Worm (Caenorhabditis elegans) whole organism, young adult: ENCODE results near the gene cogc-2.

ENCODE experiments used
- B0019.2 ChIP-seq: fragments of 200-800 bp; sonication (Bioruptor generic); conservative IDR thresholded peaks from 2 replicates; pipeline ENCODE4 v1.3.6; 2022; ENCODE audit warnings: missing genetic modification reagents, missing genetic modification characterization, missing compliant biosample characterization
- B0035.1 ChIP-seq: sonication (generic microtip); optimal IDR thresholded peaks from 2 replicates; lab custom pipeline; 2016; ENCODE audit warnings: missing genetic modification characterization, mild to moderate bottlenecking, missing compliant biosample characterization, missing genotype, missing genetic modification reagents
- B0261.1 ChIP-seq: sonication (generic microtip); optimal IDR thresholded peaks from 2 replicates; lab custom pipeline; 2016; ENCODE audit warnings: mild to moderate bottlenecking, missing genetic modification characterization, moderate library complexity, missing compliant biosample characterization
- D2030.7 ChIP-seq: fragments of 200-800 bp; sonication (Bioruptor generic); IDR thresholded peaks from 2 replicates; pipeline ENCODE4 v1.3.6; 2022; ENCODE audit warnings: missing genetic modification reagents, missing genetic modification characterization, missing compliant biosample characterization
- F22D6.2 ChIP-seq: sonication (generic microtip); optimal IDR thresholded peaks from 2 replicates; lab custom pipeline; 2016; ENCODE audit warnings: mild to moderate bottlenecking, missing genetic modification characterization, missing compliant biosample characterization
- F23B12.7 ChIP-seq: sonication (generic microtip); optimal IDR thresholded peaks from 2 replicates; lab custom pipeline; 2017; ENCODE audit warnings: missing genetic modification characterization, mild to moderate bottlenecking, missing compliant biosample characterization, antibody characterized with exemption, moderate library complexity; ENCODE audit not compliant: insufficient read depth
- F49E8.2 ChIP-seq: sonication (generic microtip); optimal IDR thresholded peaks from 3 replicates; lab custom pipeline; 2017; ENCODE audit warnings: missing genetic modification characterization, mild to moderate bottlenecking, missing compliant biosample characterization, antibody characterized with exemption, moderate library complexity; ENCODE audit not compliant: insufficient read depth
- F55B11.4 ChIP-seq: sonication (generic microtip); optimal IDR thresholded peaks from 2 replicates; lab custom pipeline; 2016; ENCODE audit warnings: missing compliant biosample characterization, missing genetic modification characterization, borderline replicate concordance; ENCODE audit not compliant: insufficient read depth
- Y79H2A.3 ChIP-seq: fragments of 200-800 bp; sonication (Bioruptor generic); conservative IDR thresholded peaks from 2 replicates; pipeline ENCODE4 v1.3.6; 2022; ENCODE audit warnings: missing genetic modification reagents, missing genetic modification characterization, missing compliant biosample characterization
- akir-1 ChIP-seq: fragments of 200-800 bp; sonication (Bioruptor generic); optimal IDR thresholded peaks from 2 replicates; lab custom pipeline; 2018; ENCODE audit warnings: mild to moderate bottlenecking, missing genetic modification characterization, moderate library complexity, missing compliant biosample characterization
- ama-1 ChIP-seq, 3 experiments: fragments of 150-350 bp in 1 of 3; sonication (generic microtip) in 2 of 3; optimal IDR thresholded peaks; 2 replicates each; lab custom pipeline; 2014 to 2018; ENCODE audit warnings: missing biosample characterization in 2 of 3, missing genetic modification characterization in 2 of 3, missing genetic modification reagents in 2 of 3
- aptf-2 ChIP-seq: fragments of 200-800 bp; sonication (Bioruptor generic); conservative IDR thresholded peaks from 2 replicates; pipeline ENCODE4 v1.3.6; 2022; ENCODE audit warnings: missing genetic modification reagents, missing genetic modification characterization, missing compliant biosample characterization
- atf-7 ChIP-seq: sonication (generic microtip); optimal IDR thresholded peaks from 2 replicates; lab custom pipeline; 2017; ENCODE audit warnings: mild to moderate bottlenecking, missing genetic modification characterization, missing compliant biosample characterization
- attf-3 ChIP-seq: fragments of 200-800 bp; sonication (Bioruptor generic); conservative IDR thresholded peaks from 2 replicates; pipeline ENCODE4 v1.3.6; 2022; ENCODE audit warnings: missing genetic modification reagents, missing genetic modification characterization, missing compliant biosample characterization
- ccch-3 ChIP-seq: fragments of 200-800 bp; sonication (Bioruptor generic); optimal IDR thresholded peaks from 2 replicates; lab custom pipeline; 2018; ENCODE audit warnings: mild to moderate bottlenecking, missing genetic modification characterization, missing compliant biosample characterization
- cebp-1 ChIP-seq, 2 experiments: fragments of 200-800 bp in 1 of 2; sonication (Bioruptor generic) in 1 of 2; sonication (generic microtip) in 1 of 2; IDR thresholded peaks in 1 of 2; optimal IDR thresholded peaks in 1 of 2; 2 replicates each; pipeline versions ENCODE4 v1.3.6 to Lab custom; 2017 to 2022; ENCODE audit warnings: missing compliant biosample characterization in 2 of 2, missing genetic modification characterization in 2 of 2, mild to moderate bottlenecking in 1 of 2, missing genetic modification reagents in 1 of 2, moderate library complexity in 1 of 2
- ceh-100 ChIP-seq: fragments of 200-800 bp; sonication (Bioruptor generic); IDR thresholded peaks from 2 replicates; pipeline ENCODE4 v1.3.6; 2022; ENCODE audit warnings: missing genetic modification reagents, missing genetic modification characterization, missing compliant biosample characterization
- ceh-27 ChIP-seq: fragments of 200-800 bp; sonication (Bioruptor generic); optimal IDR thresholded peaks from 2 replicates; lab custom pipeline; 2018; ENCODE audit warnings: mild to moderate bottlenecking, missing genetic modification characterization, moderate library complexity, missing compliant biosample characterization
- ceh-91 ChIP-seq: fragments of 200-800 bp; sonication (Bioruptor generic); IDR thresholded peaks from 2 replicates; pipeline ENCODE4 v1.3.6; 2022; ENCODE audit warnings: missing genetic modification reagents, missing genetic modification characterization, missing compliant biosample characterization
- die-1 ChIP-seq: sonication (generic microtip); optimal IDR thresholded peaks from 2 replicates; lab custom pipeline; 2016; ENCODE audit warnings: missing genotype, mild to moderate bottlenecking, missing genetic modification characterization, missing compliant biosample characterization
- dpl-1 ChIP-seq: fragments of 150-350 bp; optimal IDR thresholded peaks from 2 replicates; lab custom pipeline; 2014; ENCODE audit warnings: missing biosample characterization, missing genetic modification reagents, missing genetic modification characterization
- egl-18 ChIP-seq: fragments of 200-800 bp; sonication (Bioruptor generic); IDR thresholded peaks from 2 replicates; pipeline ENCODE4 v1.3.6; 2022; ENCODE audit warnings: missing genetic modification reagents, missing genetic modification characterization, missing compliant biosample characterization
- egl-44 ChIP-seq: fragments of 200-800 bp; sonication (Bioruptor generic); IDR thresholded peaks from 2 replicates; pipeline ENCODE4 v1.3.6; 2022; ENCODE audit warnings: missing genetic modification reagents, missing genetic modification characterization, missing compliant biosample characterization
- ekl-4 ChIP-seq: fragments of 200-800 bp; sonication (Bioruptor generic); IDR thresholded peaks from 2 replicates; pipeline ENCODE4 v1.3.6; 2022; ENCODE audit warnings: missing genetic modification reagents, missing genetic modification characterization, missing compliant biosample characterization
- lsy-27 ChIP-seq: sonication (generic microtip); optimal IDR thresholded peaks from 2 replicates; lab custom pipeline; 2017; ENCODE audit warnings: missing genetic modification characterization, mild to moderate bottlenecking, missing compliant biosample characterization, antibody characterized with exemption, missing genotype, borderline replicate concordance; ENCODE audit not compliant: insufficient read depth
- madf-10 ChIP-seq: sonication (generic microtip); optimal IDR thresholded peaks from 2 replicates; lab custom pipeline; 2016; ENCODE audit warnings: mild to moderate bottlenecking, missing genetic modification characterization, missing compliant biosample characterization
- madf-8 ChIP-seq: fragments of 200-800 bp; sonication (Bioruptor generic); conservative IDR thresholded peaks from 2 replicates; pipeline ENCODE4 v1.3.6; 2022; ENCODE audit warnings: missing genetic modification reagents, missing genetic modification characterization, missing compliant biosample characterization
- nfya-2 ChIP-seq: fragments of 200-800 bp; sonication (Bioruptor generic); IDR thresholded peaks from 2 replicates; pipeline ENCODE4 v1.3.6; 2022; ENCODE audit warnings: missing genetic modification reagents, missing genetic modification characterization, missing compliant biosample characterization
- nhr-179 ChIP-seq: sonication (generic microtip); optimal IDR thresholded peaks from 2 replicates; lab custom pipeline; 2016; ENCODE audit warnings: mild to moderate bottlenecking, missing genetic modification characterization, missing compliant biosample characterization
- nhr-80 ChIP-seq: sonication (generic microtip); optimal IDR thresholded peaks from 2 replicates; lab custom pipeline; 2016; ENCODE audit warnings: missing genetic modification characterization, missing compliant biosample characterization
- pha-4 ChIP-seq: fragments of 150-350 bp; sonication (generic microtip); optimal IDR thresholded peaks from 2 replicates; lab custom pipeline; 2014; ENCODE audit warnings: missing biosample characterization, missing genetic modification reagents, missing genetic modification characterization
- rcor-1 ChIP-seq: fragments of 200-800 bp; sonication (Bioruptor generic); IDR thresholded peaks from 2 replicates; pipeline ENCODE4 v1.3.6; 2022; ENCODE audit warnings: missing genetic modification reagents, missing genetic modification characterization, missing compliant biosample characterization
- rec-8 ChIP-seq, 2 experiments: sonication (generic microtip); optimal IDR thresholded peaks; 2 replicates each; lab custom pipeline; 2016; ENCODE audit warnings: mild to moderate bottlenecking in 2 of 2, missing genetic modification characterization in 2 of 2, missing genetic modification reagents in 2 of 2, missing genotype in 2 of 2, missing biosample characterization in 1 of 2, missing compliant biosample characterization in 1 of 2, moderate library complexity in 1 of 2
- repo-1 ChIP-seq: sonication (generic microtip); optimal IDR thresholded peaks from 2 replicates; lab custom pipeline; 2017; ENCODE audit warnings: mild to moderate bottlenecking, missing genetic modification characterization, missing compliant biosample characterization
- rpc-1 ChIP-seq, 2 experiments: fragments of 150-350 bp in 1 of 2; sonication (generic microtip) in 1 of 2; optimal IDR thresholded peaks; 2 replicates each; lab custom pipeline; 2014 to 2018; ENCODE audit warnings: missing biosample characterization in 1 of 2, missing genetic modification characterization in 1 of 2, missing genetic modification reagents in 1 of 2, missing genotype in 1 of 2
- sdz-38 ChIP-seq: sonication (generic microtip); optimal IDR thresholded peaks from 2 replicates; lab custom pipeline; 2016; ENCODE audit warnings: missing genotype, missing genetic modification characterization, missing compliant biosample characterization
- sea-2 ChIP-seq: fragments of 200-800 bp; sonication (Bioruptor generic); IDR thresholded peaks from 2 replicates; pipeline ENCODE4 v1.3.6; 2022; ENCODE audit warnings: missing genetic modification characterization, missing compliant biosample characterization
- snpc-1.1 ChIP-seq: sonication (generic microtip); optimal IDR thresholded peaks from 2 replicates; lab custom pipeline; 2017; ENCODE audit warnings: missing genetic modification characterization, mild to moderate bottlenecking, missing compliant biosample characterization, antibody characterized with exemption, moderate library complexity, missing genotype, missing genetic modification reagents; ENCODE audit not compliant: insufficient read depth
- snpc-1.3 ChIP-seq: sonication (generic microtip); optimal IDR thresholded peaks from 2 replicates; lab custom pipeline; 2017; ENCODE audit warnings: missing genetic modification characterization, mild to moderate bottlenecking, missing compliant biosample characterization, antibody characterized with exemption, moderate library complexity, missing genotype, missing genetic modification reagents; ENCODE audit not compliant: insufficient read depth
- somi-1 ChIP-seq: fragments of 200-800 bp; sonication (Bioruptor generic); optimal IDR thresholded peaks from 2 replicates; lab custom pipeline; 2018; ENCODE audit warnings: mild to moderate bottlenecking, missing genetic modification characterization, missing compliant biosample characterization
- tbp1 ChIP-seq: fragments of 200-800 bp; sonication (Bioruptor generic); optimal IDR thresholded peaks from 2 replicates; lab custom pipeline; 2018; ENCODE audit warnings: mild to moderate bottlenecking, missing genetic modification characterization, missing compliant biosample characterization
- tbx-9 ChIP-seq: sonication (generic microtip); optimal IDR thresholded peaks from 2 replicates; lab custom pipeline; 2016; ENCODE audit warnings: borderline replicate concordance, missing genetic modification characterization, inconsistent platforms, missing compliant biosample characterization
- zim-3 ChIP-seq: sonication (generic microtip); optimal IDR thresholded peaks from 2 replicates; lab custom pipeline; 2017; ENCODE audit warnings: mild to moderate bottlenecking, missing genetic modification characterization, moderate library complexity, missing compliant biosample characterization
- ztf-3 ChIP-seq: fragments of 200-800 bp; sonication (Bioruptor generic); optimal IDR thresholded peaks from 2 replicates; lab custom pipeline; 2018; ENCODE audit warnings: mild to moderate bottlenecking, missing genetic modification characterization, missing compliant biosample characterization
- ztf-6 ChIP-seq: fragments of 200-800 bp; sonication (Bioruptor generic); IDR thresholded peaks from 2 replicates; pipeline ENCODE4 v1.3.6; 2022; ENCODE audit warnings: missing genetic modification reagents, missing genetic modification characterization, missing compliant biosample characterization

cogc-2 gene

ce11 chrIV:7083382-7083784, 44.0 kb upstream of the cogc-2 start, which contains the start of gene Y43B11AR.3 (continued):
- TF ChIP-seq aptf-2 (GFP tag; lab: Robert Waterston, UW) (no peak), ztf-3 (GFP tag; lab: Kevin White, UChicago) (no peak), snpc-1.1 (tag; lab: Kevin White, UChicago) (peak; percentile 80), nhr-179 (tag; lab: Kevin White, UChicago) (no peak), ztf-6 (no peak), ccch-3 (no peak), nfya-2 (GFP tag; lab: Robert Waterston, UW) (no peak), dpl-1 (GFP tag; lab: Kevin White, UChicago) (no peak), sdz-38 (no peak), attf-3 (no peak), B0019.2 (GFP tag; lab: Robert Waterston, UW) (peak; percentile 74; the same call in 1 of the 2 replicates), nhr-80 (tag; lab: Kevin White, UChicago) (no peak), Y79H2A.3 (peak; percentile 86), ceh-27 (GFP tag; lab: Kevin White, UChicago) (peak; percentile 37), ceh-100 (GFP tag; lab: Robert Waterston, UW) (peak; percentile 82), rpc-1 (optimal IDR thresholded peaks at IDR 0.05; lab: Kevin White, UChicago) (no peak), rpc-1 (tag; optimal IDR thresholded peaks at IDR 0.05; lab: Kevin White, UChicago) (peak; percentile 11), F55B11.4 (tag; lab: Kevin White, UChicago) (no peak), F22D6.2 (tag; lab: Kevin White, UChicago) (no peak), madf-8 (GFP tag; lab: Robert Waterston, UW) (peak; percentile 46), rcor-1 (GFP tag; lab: Robert Waterston, UW) (peak; percentile 84), somi-1 (GFP tag; lab: Kevin White, UChicago) (peak; percentile 1), ceh-91 (GFP tag; lab: Robert Waterston, UW) (0 out of 2 replicates have a peak, but pooled peaks have one; percentile 35), egl-44 (GFP tag; lab: Robert Waterston, UW) (peak; percentile 68; the same call in 1 of the 2 replicates), snpc-1.3 (tag; lab: Kevin White, UChicago) (peak; percentile 74), zim-3 (peak; percentile 63), madf-10 (tag; lab: Kevin White, UChicago) (no peak), B0261.1 (tag; lab: Kevin White, UChicago) (peak; percentile 25), rec-8 (tag; optimal IDR thresholded peaks at IDR 0.05; lab: Kevin White, UChicago) (peak in 1 of 2 experiments; percentile 75), F49E8.2 (peak; percentile 98), die-1 (tag; lab: Kevin White, UChicago) (peak; percentile 76), tbp1 (GFP tag; lab: Kevin White, UChicago) (peak; percentile 72), D2030.7 (GFP tag; lab: Robert Waterston, UW) (peak; percentile 55; the same call in 1 of the 2 replicates), sea-2 (no peak), egl-18 (GFP tag; lab: Robert Waterston, UW) (no peak), pha-4 (tag; lab: Kevin White, UChicago) (no peak), tbx-9 (no peak), repo-1 (tag; lab: Kevin White, UChicago) (peak; percentile 66), atf-7 (tag; lab: Kevin White, UChicago) (peak; percentile 59), akir-1 (GFP tag; lab: Kevin White, UChicago) (no peak), F23B12.7 (tag; lab: Kevin White, UChicago) (no peak), ekl-4 (GFP tag; lab: Robert Waterston, UW) (peak; percentile 92), B0035.1 (peak; percentile 80), lsy-27 (no peak), ama-1 (optimal IDR thresholded peaks at IDR 0.05; lab: Kevin White, UChicago) (no peak), ama-1 (GFP tag; optimal IDR thresholded peaks at IDR 0.05; lab: Kevin White, UChicago) (peak in 1 of 2 experiments; percentile 90), cebp-1 (GFP tag; IDR thresholded peaks at IDR 0.05; lab: Robert Waterston, UW) (no peak), cebp-1 (tag; optimal IDR thresholded peaks at IDR 0.05; lab: Kevin White, UChicago) (peak; percentile 73)
